Fruit fly (Drosophila melanogaster) whole organism, embryonic: ENCODE results near the gene eIF4G2.

Experiments used
- Abd-B ChIP-seq: fragments of 200-800 bp; sonication (Bioruptor generic); optimal IDR thresholded peaks from 2 replicates; lab custom pipeline; 2018; ENCODE audit warnings: missing biosample characterization, mild to moderate bottlenecking, missing genetic modification characterization, moderate library complexity
- CG11093 ChIP-seq: fragments of 200-800 bp; sonication (Bioruptor generic); IDR thresholded peaks from 3 replicates; pipeline ENCODE4 v1.3.6; 2022; ENCODE audit warnings: missing biosample characterization, missing genetic modification characterization
- CG11398 ChIP-seq: fragments of 200-800 bp; sonication (Bioruptor generic); optimal IDR thresholded peaks from 2 replicates; lab custom pipeline; 2016; ENCODE audit warnings: missing biosample characterization, missing genetic modification characterization
- CG12071 ChIP-seq: fragments of 200-800 bp; sonication (Bioruptor generic); optimal IDR thresholded peaks from 3 replicates; lab custom pipeline; 2018; ENCODE audit warnings: missing biosample characterization, mild to moderate bottlenecking, missing genetic modification characterization
- CG1233 ChIP-seq: fragments of 200-800 bp; sonication (Bioruptor generic); optimal IDR thresholded peaks from 4 replicates; lab custom pipeline; 2018; ENCODE audit warnings: missing biosample characterization, mild to moderate bottlenecking, missing genetic modification characterization
- CG12744 ChIP-seq: fragments of 200-800 bp; sonication (Bioruptor generic); optimal IDR thresholded peaks from 2 replicates; lab custom pipeline; 2016; ENCODE audit warnings: missing biosample characterization, missing genetic modification characterization
- CG14050 ChIP-seq: fragments of 200-800 bp; sonication (Bioruptor generic); IDR thresholded peaks from 3 replicates; pipeline ENCODE4 v1.3.6; 2022; ENCODE audit warnings: missing biosample characterization, missing genetic modification characterization
- CG15514 ChIP-seq: fragments of 200-800 bp; sonication (Bioruptor generic); optimal IDR thresholded peaks from 3 replicates; lab custom pipeline; 2017; ENCODE audit warnings: missing biosample characterization, missing genetic modification characterization, mild to moderate bottlenecking, moderate library complexity, missing genetic modification reagents
- CG1602 ChIP-seq: fragments of 200-800 bp; sonication (Bioruptor generic); optimal IDR thresholded peaks from 3 replicates; lab custom pipeline; 2016; ENCODE audit warnings: missing biosample characterization, missing genetic modification characterization
- CG16813 ChIP-seq: fragments of 200-800 bp; sonication (Bioruptor generic); IDR thresholded peaks from 3 replicates; pipeline ENCODE4 v1.3.6; 2022; ENCODE audit warnings: missing biosample characterization, missing genetic modification characterization; ENCODE audit not compliant: partially characterized antibody
- CG17385 ChIP-seq: fragments of 200-800 bp; sonication (Bioruptor generic); optimal IDR thresholded peaks from 3 replicates; lab custom pipeline; 2018; ENCODE audit warnings: missing biosample characterization, mild to moderate bottlenecking, missing genetic modification characterization
- CG17912 ChIP-seq: fragments of 200-800 bp; sonication (Bioruptor generic); optimal IDR thresholded peaks from 2 replicates; lab custom pipeline; 2018; ENCODE audit warnings: missing biosample characterization, mild to moderate bottlenecking, missing genetic modification characterization
- CG18764 ChIP-seq: fragments of 200-800 bp; sonication (Bioruptor generic); optimal IDR thresholded peaks from 3 replicates; lab custom pipeline; 2016; ENCODE audit warnings: missing biosample characterization, missing genetic modification characterization
- CG30020 ChIP-seq: fragments of 200-800 bp; optimal IDR thresholded peaks from 2 replicates; lab custom pipeline; 2019; ENCODE audit warnings: missing biosample characterization, mild to moderate bottlenecking, missing genetic modification characterization, moderate library complexity
- CG33557 ChIP-seq: fragments of 200-800 bp; sonication (Bioruptor generic); optimal IDR thresholded peaks from 2 replicates; lab custom pipeline; 2019; ENCODE audit warnings: missing biosample characterization, mild to moderate bottlenecking, missing genetic modification characterization, moderate library complexity
- CG4360 ChIP-seq: fragments of 200-800 bp; sonication (Bioruptor generic); IDR thresholded peaks from 2 replicates; pipeline ENCODE4 v1.3.6; 2022; ENCODE audit warnings: missing biosample characterization, missing genetic modification characterization
- CG8478 ChIP-seq: fragments of >200 bp; optimal IDR thresholded peaks from 2 replicates; lab custom pipeline; 2018
- CG9727 ChIP-seq: fragments of 200-800 bp; sonication (Bioruptor generic); optimal IDR thresholded peaks from 3 replicates; lab custom pipeline; 2017; ENCODE audit warnings: missing biosample characterization, mild to moderate bottlenecking, missing genetic modification characterization
- D ChIP-seq, 2 experiments: fragments of 200-800 bp in 1 of 2; fragments of >200 bp in 1 of 2; sonication (Bioruptor generic) in 1 of 2; optimal IDR thresholded peaks; 2 replicates in 1 of 2; 3 replicates in 1 of 2; lab custom pipeline; 2017; ENCODE audit warnings: mild to moderate bottlenecking in 1 of 2, missing biosample characterization in 1 of 2, missing genetic modification characterization in 1 of 2, missing genetic modification reagents in 1 of 2
- Elba2 ChIP-seq: fragments of 200-800 bp; sonication (Bioruptor generic); optimal IDR thresholded peaks from 3 replicates; lab custom pipeline; 2016; ENCODE audit warnings: missing biosample characterization, missing genetic modification characterization
- Ets97D ChIP-seq: fragments of 200-800 bp; sonication (Bioruptor generic); optimal IDR thresholded peaks from 3 replicates; lab custom pipeline; 2016; ENCODE audit warnings: missing biosample characterization, missing genetic modification characterization
- H2.0 ChIP-seq: fragments of 200-800 bp; sonication (Bioruptor generic); IDR thresholded peaks from 2 replicates; pipeline ENCODE4 v1.3.6; 2022; ENCODE audit warnings: missing biosample characterization, missing genetic modification characterization
- HLH54F ChIP-seq: fragments of 200-800 bp; sonication (Bioruptor generic); optimal IDR thresholded peaks from 3 replicates; lab custom pipeline; 2016; ENCODE audit warnings: missing biosample characterization, missing genetic modification characterization
- Hr51 ChIP-seq, 2 experiments: fragments of 200-800 bp; sonication (Bioruptor generic); optimal IDR thresholded peaks; 2 replicates in 1 of 2; 3 replicates in 1 of 2; lab custom pipeline; 2016 to 2018; ENCODE audit warnings: missing biosample characterization in 2 of 2, missing genetic modification characterization in 2 of 2, mild to moderate bottlenecking in 1 of 2, moderate library complexity in 1 of 2
- Myb ChIP-seq: fragments of 200-800 bp; sonication (Bioruptor generic); optimal IDR thresholded peaks from 2 replicates; lab custom pipeline; 2016; ENCODE audit warnings: missing biosample characterization, missing genetic modification characterization
- Ravus ChIP-seq: fragments of 200-800 bp; sonication (Bioruptor generic); IDR thresholded peaks from 2 replicates; pipeline ENCODE4 v1.3.6; 2022; ENCODE audit warnings: missing biosample characterization, missing genetic modification characterization
- Rfx ChIP-seq: fragments of 200-800 bp; sonication (Bioruptor generic); IDR thresholded peaks from 2 replicates; pipeline ENCODE4 v1.3.6; 2022; ENCODE audit warnings: missing biosample characterization, missing genetic modification characterization
- Sox100B ChIP-seq: fragments of 200-800 bp; sonication (Bioruptor generic); optimal IDR thresholded peaks from 3 replicates; lab custom pipeline; 2018; ENCODE audit warnings: missing biosample characterization, mild to moderate bottlenecking, missing genetic modification characterization
- Ssrp ChIP-seq: fragments of 200-800 bp; sonication (Bioruptor generic); optimal IDR thresholded peaks from 2 replicates; lab custom pipeline; 2018; ENCODE audit warnings: missing biosample characterization, mild to moderate bottlenecking, missing genetic modification characterization, moderate library complexity
- Stat92E ChIP-seq, 3 experiments: fragments of >200 bp in 2 of 3; fragments of 200-800 bp in 1 of 3; sonication (Bioruptor generic) in 1 of 3; optimal IDR thresholded peaks; 2 replicates each; lab custom pipeline; 2017 to 2019; ENCODE audit warnings: missing biosample characterization in 3 of 3, missing genetic modification characterization in 3 of 3, mild to moderate bottlenecking in 1 of 3, moderate library complexity in 1 of 3
- amos ChIP-seq: fragments of 200-800 bp; sonication (Bioruptor generic); IDR thresholded peaks from 2 replicates; pipeline ENCODE4 v1.3.6; 2022; ENCODE audit warnings: missing biosample characterization, missing genetic modification characterization; ENCODE audit not compliant: partially characterized antibody
- bcd ChIP-seq: fragments of 200-800 bp; sonication (Bioruptor generic); optimal IDR thresholded peaks from 2 replicates; lab custom pipeline; 2017; ENCODE audit warnings: missing biosample characterization, mild to moderate bottlenecking, missing genetic modification characterization
- chn ChIP-seq: fragments of 200-800 bp; sonication (Bioruptor generic); optimal IDR thresholded peaks from 2 replicates; lab custom pipeline; 2016; ENCODE audit warnings: missing biosample characterization, missing genetic modification characterization
- crol ChIP-seq: fragments of 200-800 bp; sonication (Bioruptor generic); IDR thresholded peaks from 2 replicates; pipeline ENCODE4 v1.3.6; 2022; ENCODE audit warnings: missing biosample characterization, missing genetic modification characterization
- dan ChIP-seq: fragments of 200-800 bp; sonication (Bioruptor generic); IDR thresholded peaks from 2 replicates; pipeline ENCODE4 v1.3.6; 2022; ENCODE audit warnings: missing biosample characterization, missing genetic modification characterization
- fd102C ChIP-seq: fragments of 200-800 bp; sonication (Bioruptor generic); optimal IDR thresholded peaks from 2 replicates; lab custom pipeline; 2018; ENCODE audit warnings: missing biosample characterization, mild to moderate bottlenecking, missing genetic modification characterization, moderate library complexity
- fd3F ChIP-seq: fragments of 200-800 bp; sonication (Bioruptor generic); optimal IDR thresholded peaks from 2 replicates; lab custom pipeline; 2018; ENCODE audit warnings: missing biosample characterization, mild to moderate bottlenecking, missing genetic modification characterization, moderate library complexity
- fu2 ChIP-seq: fragments of 200-800 bp; sonication (Bioruptor generic); optimal IDR thresholded peaks from 2 replicates; lab custom pipeline; 2016; ENCODE audit warnings: missing biosample characterization, missing genetic modification characterization
- lov ChIP-seq, 2 experiments: fragments of 200-800 bp in 1 of 2; fragments of >200 bp in 1 of 2; sonication (Bioruptor generic) in 1 of 2; IDR thresholded peaks in 1 of 2; optimal IDR thresholded peaks in 1 of 2; 2 replicates in 1 of 2; 3 replicates in 1 of 2; pipeline versions ENCODE4 v1.3.6 to Lab custom; 2017 to 2022; ENCODE audit warnings: missing biosample characterization in 1 of 2, missing genetic modification characterization in 1 of 2
- luna ChIP-seq: fragments of 200-800 bp; sonication (Bioruptor generic); optimal IDR thresholded peaks from 2 replicates; lab custom pipeline; 2016; ENCODE audit warnings: missing biosample characterization, missing genetic modification characterization
- mam ChIP-seq: fragments of 200-800 bp; sonication (Bioruptor generic); optimal IDR thresholded peaks from 3 replicates; lab custom pipeline; 2016; ENCODE audit warnings: missing biosample characterization, missing genetic modification characterization
- nerfin-1 ChIP-seq: fragments of 200-800 bp; sonication (Bioruptor generic); optimal IDR thresholded peaks from 3 replicates; lab custom pipeline; 2019; ENCODE audit warnings: missing biosample characterization, mild to moderate bottlenecking, missing genetic modification characterization, moderate library complexity
- pb ChIP-seq: fragments of 200-800 bp; sonication (Bioruptor generic); optimal IDR thresholded peaks from 3 replicates; lab custom pipeline; 2016; ENCODE audit warnings: missing biosample characterization, missing genetic modification characterization
- psq ChIP-seq: fragments of 200-800 bp; sonication (Bioruptor generic); optimal IDR thresholded peaks from 2 replicates; lab custom pipeline; 2017; ENCODE audit warnings: missing biosample characterization, missing genetic modification characterization
- rib ChIP-seq: fragments of 200-800 bp; sonication (Bioruptor generic); IDR thresholded peaks from 2 replicates; pipeline ENCODE4 v1.3.6; 2022; ENCODE audit warnings: missing biosample characterization, missing genetic modification characterization
- slou ChIP-seq: fragments of 200-800 bp; sonication (Bioruptor generic); optimal IDR thresholded peaks from 3 replicates; lab custom pipeline; 2016; ENCODE audit warnings: missing biosample characterization, missing genetic modification characterization
- unc-4 ChIP-seq: fragments of 200-800 bp; sonication (Bioruptor generic); IDR thresholded peaks from 2 replicates; pipeline ENCODE4 v1.3.6; 2022; ENCODE audit warnings: missing biosample characterization, missing genetic modification characterization; ENCODE audit not compliant: partially characterized antibody
- vnd ChIP-seq: fragments of 200-800 bp; sonication (Bioruptor generic); IDR thresholded peaks from 3 replicates; pipeline ENCODE4 v1.3.6; 2022; ENCODE audit warnings: missing biosample characterization, missing genetic modification characterization; ENCODE audit not compliant: partially characterized antibody
- zen2 ChIP-seq: fragments of 200-800 bp; sonication (Bioruptor generic); IDR thresholded peaks from 3 replicates; pipeline ENCODE4 v1.3.6; 2022; ENCODE audit warnings: missing biosample characterization, missing genetic modification characterization; ENCODE audit not compliant: partially characterized antibody

The eIF4G2 gene

dm6 chr3R:23767417-23767853, 51.6 kb downstream of the eIF4G2 start, which contains the start of the genes CG10214 and CG10375 (continued):
- TF ChIP-seq nerfin-1 (tag; lab: Kevin White, UChicago) (peak; percentile 64), CG1602 (GFP tag; lab: Kevin White, UChicago) (peak; percentile 72), CG4360 (GFP tag; lab: Robert Waterston, UW) (no peak), psq (peak; percentile 58), Hr51 (GFP tag; optimal IDR thresholded peaks at IDR 0.05; lab: Kevin White, UChicago) (peak in 1 of 2 experiments; percentile 68), Myb (GFP tag; lab: Kevin White, UChicago) (peak; percentile 85), CG1233 (GFP tag; lab: Kevin White, UChicago) (peak; percentile 49), H2.0 (GFP tag; lab: Robert Waterston, UW) (peak; percentile 55), CG14050 (GFP tag; lab: Robert Waterston, UW) (no peak), rib (no peak), CG9727 (GFP tag; lab: Kevin White, UChicago) (peak; percentile 66), HLH54F (GFP tag; lab: Kevin White, UChicago) (peak; percentile 80), unc-4 (peak; percentile 58; the same call in 1 of the 2 replicates), vnd (GFP tag; lab: Robert Waterston, UW) (no peak), fu2 (GFP tag; lab: Kevin White, UChicago) (peak; percentile 79), Stat92E (GFP tag; optimal IDR thresholded peaks at IDR 0.05; lab: Kevin White, UChicago) (no peak), pb (GFP tag; lab: Kevin White, UChicago) (peak; percentile 55), Ets97D (peak; percentile 87), mam (GFP tag; lab: Kevin White, UChicago) (peak; percentile 87), CG12071 (GFP tag; lab: Kevin White, UChicago) (peak; percentile 11), chn (GFP tag; lab: Kevin White, UChicago) (peak; percentile 86), amos (GFP tag; lab: Robert Waterston, UW) (peak; percentile 33; the same call in 1 of the 2 replicates), Elba2 (GFP tag; lab: Kevin White, UChicago) (peak; percentile 61), zen2 (GFP tag; lab: Robert Waterston, UW) (no peak), CG17385 (GFP tag; lab: Kevin White, UChicago) (peak; percentile 64), CG11093 (GFP tag; lab: Robert Waterston, UW) (no peak), crol (GFP tag; lab: Robert Waterston, UW) (no peak), CG12744 (GFP tag; lab: Kevin White, UChicago) (peak; percentile 1), Ravus (GFP tag; lab: Robert Waterston, UW) (no peak), CG8478 (lab: Kevin White, UChicago) (no peak), D (optimal IDR thresholded peaks at IDR 0.05; lab: Kevin White, UChicago) (no peak), D (GFP tag; optimal IDR thresholded peaks at IDR 0.05; lab: Kevin White, UChicago) (no peak), CG30020 (tag; lab: Kevin White, UChicago) (peak; percentile 75), Rfx (peak; percentile 75), CG17912 (peak; percentile 8), CG33557 (peak; percentile 49), Ssrp (tag; lab: Kevin White, UChicago) (peak; percentile 35), CG18764 (GFP tag; lab: Kevin White, UChicago) (peak; percentile 73), dan (GFP tag; lab: Robert Waterston, UW) (no peak), CG15514 (GFP tag; lab: Kevin White, UChicago) (peak; percentile 72), slou (GFP tag; lab: Kevin White, UChicago) (no peak), lov (optimal IDR thresholded peaks at IDR 0.05; lab: Kevin White, UChicago) (no peak), lov (GFP tag; IDR thresholded peaks at IDR 0.05; lab: Robert Waterston, UW) (peak; percentile 74; the same call in 1 of the 3 replicates), fd3F (GFP tag; lab: Kevin White, UChicago) (peak; percentile 42), bcd (GFP tag; lab: Kevin White, UChicago) (peak; percentile 64), CG11398 (peak; percentile 64), Abd-B (GFP tag; lab: Kevin White, UChicago) (peak; percentile 75), CG16813 (GFP tag; lab: Robert Waterston, UW) (peak; percentile 50), fd102C (GFP tag; lab: Kevin White, UChicago) (peak; percentile 15), luna (peak; percentile 18), Sox100B (peak; percentile 49)
